Worm (Caenorhabditis elegans): Measurements from ENCODE around the gene Y49E10.30.

- TF ChIP-seq nhr-25 (tag; optimal IDR thresholded peaks at IDR 0.05; ENCODE audit: borderline replicate concordance, insufficient read depth) (no peak), lin-13 (GFP tag; optimal IDR thresholded peaks at IDR 0.05) (no peak), R02D3.7 (tag; optimal IDR thresholded peaks at IDR 0.05) (no peak), ztf-11 (tag; optimal IDR thresholded peaks at IDR 0.05) (no peak), snpc-1.2 (GFP tag; IDR thresholded peaks at IDR 0.05) (no peak), nhr-76 (tag; optimal IDR thresholded peaks at IDR 0.05) (no peak), F37D6.2 (tag; optimal IDR thresholded peaks at IDR 0.05) (no peak), unc-39 (tag; optimal IDR thresholded peaks at IDR 0.05) (no peak), ZK546.5 (tag; optimal IDR thresholded peaks at IDR 0.05) (no peak), lir-3 (tag; optimal IDR thresholded peaks at IDR 0.05) (no peak), madf-9 (GFP tag; conservative IDR thresholded peaks at IDR 0.05) (no peak), F10B5.3 (tag; optimal IDR thresholded peaks at IDR 0.05) (no peak)
Measured at ce11 chrIII:12377198-12377662, 9.5 kb upstream of the Y49E10.30 start, which contains the start of gene pph-4.2.

All from whole organism, L4 larva.